Worm (Caenorhabditis elegans): ENCODE results near the gene Y47D3A.20.

DNA sequence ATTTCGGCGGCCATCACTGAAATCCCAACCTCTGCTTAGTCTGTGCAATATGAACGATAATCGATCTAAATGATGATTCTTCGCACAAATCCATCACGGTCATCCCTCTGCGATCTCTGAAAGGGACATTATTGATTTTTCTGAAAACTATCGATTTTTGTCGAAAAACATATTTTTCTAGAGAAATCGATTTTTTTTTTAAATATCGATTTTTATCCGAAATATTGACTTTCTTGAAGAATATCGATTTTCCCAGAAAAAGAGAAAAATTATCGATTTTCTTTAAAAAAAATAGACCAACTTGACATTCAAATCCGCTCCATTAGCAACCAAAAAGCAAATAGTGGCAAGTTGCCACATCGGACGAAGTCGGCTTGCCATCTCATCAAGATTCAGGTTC is 12.5 kb downstream of the Y47D3A.20 start:
- no peak for TF ChIP-seq tbx-8 (GFP tag; optimal IDR thresholded peaks at IDR 0.05)
- TF ChIP-seq lsy-2 (tag; optimal IDR thresholded peaks at IDR 0.05) = no peak
- no peak for TF ChIP-seq ztf-11 (tag; optimal IDR thresholded peaks at IDR 0.05)
- TF ChIP-seq snpc-4 (tag; optimal IDR thresholded peaks at IDR 0.05) = no peak
- TF ChIP-seq nhr-237 (tag; optimal IDR thresholded peaks at IDR 0.05) = no peak
- no peak for TF ChIP-seq nhr-2 (tag; optimal IDR thresholded peaks at IDR 0.05)
- no peak for TF ChIP-seq mab-5 (tag; optimal IDR thresholded peaks at IDR 0.05)
- TF ChIP-seq zip-8 (tag; optimal IDR thresholded peaks at IDR 0.05) = no peak
- no peak for TF ChIP-seq nhr-28 (tag; optimal IDR thresholded peaks at IDR 0.05)
- no peak for TF ChIP-seq ceh-39 (tag; optimal IDR thresholded peaks at IDR 0.05)

Data from whole organism, mixed stage, embryonic.